Worm (Caenorhabditis elegans): ENCODE measurements around the gene R160.13.

DNA sequence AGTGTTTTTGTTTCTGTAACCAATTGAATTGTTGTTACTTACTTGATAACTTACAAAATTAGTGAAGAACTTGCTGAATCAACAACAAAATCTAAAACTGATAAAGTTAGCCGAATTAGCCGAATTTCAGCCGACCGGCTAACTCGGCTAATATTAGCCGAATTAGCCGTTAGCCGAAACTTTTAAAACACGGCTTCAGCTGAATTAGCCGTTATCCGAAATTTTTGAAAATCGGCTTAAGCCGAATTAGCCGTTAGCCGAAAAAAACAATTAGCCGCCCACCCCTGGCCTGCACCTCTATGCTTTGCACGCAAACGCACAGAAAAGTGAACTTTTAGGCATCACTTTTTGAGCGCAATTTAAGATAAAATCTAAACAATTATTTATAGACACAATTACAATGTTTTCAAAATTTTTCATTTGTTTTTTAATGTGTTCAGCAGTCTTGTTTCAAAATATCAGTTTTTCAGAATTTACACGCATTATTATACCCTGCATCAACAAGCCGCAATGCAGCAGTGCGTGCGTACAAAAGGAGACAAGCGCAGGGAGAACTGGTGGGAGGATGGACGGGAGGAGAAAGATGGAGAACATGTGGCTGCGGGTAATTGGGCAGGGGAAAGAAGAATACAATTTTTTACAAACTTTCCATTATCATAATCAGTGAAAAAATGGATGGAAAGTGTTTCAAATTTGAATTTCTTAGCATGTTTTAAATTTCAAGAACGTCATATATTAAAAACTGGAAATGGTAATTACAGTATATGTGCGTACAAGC, 23.9 kb upstream of the R160.13 start:
- TF ChIP-seq sem-2 (GFP tag; optimal IDR thresholded peaks at IDR 0.05) (no peak), M03D4.4 (tag; optimal IDR thresholded peaks at IDR 0.05) (no peak), ztf-11 (tag; optimal IDR thresholded peaks at IDR 0.05) (no peak), lsy-2 (tag; optimal IDR thresholded peaks at IDR 0.05) (peak; percentile 44), unc-62 (GFP tag; optimal IDR thresholded peaks at IDR 0.05) (no peak), ces-1 (GFP tag; optimal IDR thresholded peaks at IDR 0.05) (no peak), nhr-12 (tag; optimal IDR thresholded peaks at IDR 0.05) (no peak), nhr-76 (tag; optimal IDR thresholded peaks at IDR 0.05) (no peak), cnd-1 (tag; optimal IDR thresholded peaks at IDR 0.05) (peak; percentile 27)
